Fruit fly (Drosophila melanogaster) S2 (cell line): ENCODE measurements around the gene Cad87A.

Source experiments
- CG8478 ChIP-seq: fragments of >200 bp; optimal IDR thresholded peaks from 2 replicates; lab custom pipeline; 2018
- CTCF ChIP-seq, 2 experiments: fragments of >200 bp; optimal IDR thresholded peaks; 2 replicates each; lab custom pipeline; 2018

Gene Cad87A

dm6 chr3R:11847379-11847778 is 101.5 kb downstream of the Cad87A start:
- TF ChIP-seq CTCF (optimal IDR thresholded peaks at IDR 0.05; lab: Kevin White, UChicago) (no peak), CG8478 (lab: Kevin White, UChicago) (no peak)
